Worm (Caenorhabditis elegans) whole organism, late embryonic: ENCODE measurements around the gene nspg-8.
A peak's percentile ranks its signal among the peaks of the same experiment; 100 is the strongest.

Experiments
- C08G9.2 ChIP-seq: sonication (generic microtip); optimal IDR thresholded peaks from 2 replicates; lab custom pipeline; 2016; ENCODE audit warnings: mild to moderate bottlenecking, missing genetic modification characterization, moderate library complexity, missing compliant biosample characterization
- C38D4.7 ChIP-seq: fragments of 200-800 bp; sonication (Bioruptor generic); optimal IDR thresholded peaks from 2 replicates; lab custom pipeline; 2018; ENCODE audit warnings: mild to moderate bottlenecking, missing genetic modification characterization, moderate library complexity, missing compliant biosample characterization
- K02D7.2 ChIP-seq: sonication (generic microtip); optimal IDR thresholded peaks from 2 replicates; lab custom pipeline; 2017; ENCODE audit warnings: mild to moderate bottlenecking, missing genetic modification characterization, missing compliant biosample characterization
- T23F11.4 ChIP-seq: fragments of 200-800 bp; sonication (Bioruptor generic); optimal IDR thresholded peaks from 2 replicates; lab custom pipeline; 2018; ENCODE audit warnings: mild to moderate bottlenecking, missing genetic modification characterization, missing compliant biosample characterization
- ahr-1 ChIP-seq: sonication (generic microtip); optimal IDR thresholded peaks from 2 replicates; lab custom pipeline; 2016; ENCODE audit warnings: missing genetic modification characterization, missing compliant biosample characterization
- ceh-18 ChIP-seq: sonication (generic microtip); optimal IDR thresholded peaks from 2 replicates; lab custom pipeline; 2016; ENCODE audit warnings: missing genetic modification characterization, missing compliant biosample characterization
- ceh-2 ChIP-seq: sonication (generic microtip); optimal IDR thresholded peaks from 2 replicates; lab custom pipeline; 2016; ENCODE audit warnings: missing genotype, missing genetic modification characterization, missing compliant biosample characterization
- ceh-31 ChIP-seq: sonication (generic microtip); optimal IDR thresholded peaks from 2 replicates; lab custom pipeline; 2016; ENCODE audit warnings: missing genetic modification characterization, missing compliant biosample characterization
- ceh-34 ChIP-seq: sonication (generic microtip); optimal IDR thresholded peaks from 2 replicates; lab custom pipeline; 2016; ENCODE audit warnings: mild to moderate bottlenecking, missing genetic modification characterization, missing compliant biosample characterization
- ceh-6 ChIP-seq: fragments of 200-800 bp; sonication (Bioruptor generic); optimal IDR thresholded peaks from 2 replicates; lab custom pipeline; 2018; ENCODE audit warnings: mild to moderate bottlenecking, missing genetic modification characterization, missing compliant biosample characterization
- ceh-9 ChIP-seq: sonication (generic microtip); optimal IDR thresholded peaks from 2 replicates; lab custom pipeline; 2016; ENCODE audit warnings: mild to moderate bottlenecking, missing genetic modification characterization, inconsistent platforms, missing compliant biosample characterization
- dve-1 ChIP-seq: sonication (generic microtip); optimal IDR thresholded peaks from 2 replicates; lab custom pipeline; 2017; ENCODE audit warnings: antibody characterized with exemption, mild to moderate bottlenecking, missing genetic modification characterization, missing compliant biosample characterization
- elt-2 ChIP-seq: sonication (generic microtip); optimal IDR thresholded peaks from 2 replicates; lab custom pipeline; 2016; ENCODE audit warnings: missing genetic modification reagents, missing genetic modification characterization, missing compliant biosample characterization
- ets-4 ChIP-seq: sonication (generic microtip); optimal IDR thresholded peaks from 2 replicates; lab custom pipeline; 2016; ENCODE audit warnings: missing genetic modification characterization, missing compliant biosample characterization
- fax-1 ChIP-seq: sonication (generic microtip); optimal IDR thresholded peaks from 2 replicates; lab custom pipeline; 2016; ENCODE audit warnings: missing genotype, missing genetic modification characterization, missing compliant biosample characterization
- fkh-10 ChIP-seq: fragments of 150-350 bp; optimal IDR thresholded peaks from 2 replicates; lab custom pipeline; 2014; ENCODE audit warnings: missing biosample characterization, missing genetic modification reagents, missing genetic modification characterization
- gmeb-2 ChIP-seq: sonication (generic microtip); optimal IDR thresholded peaks from 2 replicates; lab custom pipeline; 2016; ENCODE audit warnings: missing genetic modification characterization, inconsistent platforms, missing compliant biosample characterization
- hlh-13 ChIP-seq: fragments of 200-800 bp; sonication (Bioruptor generic); optimal IDR thresholded peaks from 2 replicates; lab custom pipeline; 2018; ENCODE audit warnings: mild to moderate bottlenecking, missing genetic modification characterization, missing compliant biosample characterization
- hlh-8 ChIP-seq: sonication (generic microtip); optimal IDR thresholded peaks from 2 replicates; lab custom pipeline; 2016; ENCODE audit warnings: missing genotype, missing genetic modification characterization, missing compliant biosample characterization
- madf-2 ChIP-seq: sonication (generic microtip); optimal IDR thresholded peaks from 2 replicates; lab custom pipeline; 2017; ENCODE audit warnings: missing genetic modification characterization, missing compliant biosample characterization
- nfya-1 ChIP-seq: sonication (generic microtip); optimal IDR thresholded peaks from 2 replicates; lab custom pipeline; 2017; ENCODE audit warnings: missing genetic modification characterization, mild to moderate bottlenecking, missing compliant biosample characterization, antibody characterized with exemption, moderate library complexity
- nhr-11 ChIP-seq: fragments of 150-350 bp; optimal IDR thresholded peaks from 2 replicates; lab custom pipeline; 2014; ENCODE audit warnings: missing biosample characterization, missing genetic modification characterization
- nhr-232 ChIP-seq: sonication (generic microtip); optimal IDR thresholded peaks from 2 replicates; lab custom pipeline; 2016; ENCODE audit warnings: missing genetic modification characterization, missing compliant biosample characterization
- pag-3 ChIP-seq: sonication (generic microtip); optimal IDR thresholded peaks from 2 replicates; lab custom pipeline; 2016; ENCODE audit warnings: missing compliant biosample characterization, missing genetic modification characterization, borderline replicate concordance
- pax-1 ChIP-seq: fragments of 150-350 bp; optimal IDR thresholded peaks from 2 replicates; lab custom pipeline; 2014; ENCODE audit warnings: missing biosample characterization, missing genetic modification characterization
- pha-4 ChIP-seq: fragments of 150-350 bp; optimal IDR thresholded peaks from 2 replicates; lab custom pipeline; 2018; ENCODE audit warnings: missing biosample characterization, missing genetic modification reagents, missing genetic modification characterization
- ref-2 ChIP-seq: sonication (generic microtip); optimal IDR thresholded peaks from 2 replicates; lab custom pipeline; 2016; ENCODE audit warnings: missing genetic modification characterization, missing compliant biosample characterization
- tbx-7 ChIP-seq: sonication (generic microtip); optimal IDR thresholded peaks from 2 replicates; lab custom pipeline; 2016; ENCODE audit warnings: missing genotype, missing genetic modification characterization, missing compliant biosample characterization
- unc-42 ChIP-seq: sonication (generic microtip); optimal IDR thresholded peaks from 2 replicates; lab custom pipeline; 2016; ENCODE audit warnings: missing genotype, missing genetic modification characterization, missing compliant biosample characterization
- ztf-16 ChIP-seq: sonication (generic microtip); optimal IDR thresholded peaks from 2 replicates; lab custom pipeline; 2017; ENCODE audit warnings: missing genetic modification characterization, missing compliant biosample characterization

nspg-8 gene

ce11 chrIII:1161946-1162345 lies 19.9 kb upstream of the nspg-8 start:
- TF ChIP-seq pax-1 (tag; lab: Kevin White, UChicago): no peak
- no peak for TF ChIP-seq ceh-34 (tag; lab: Kevin White, UChicago)

ce11 chrIII:1163203-1163602 lies 18.7 kb upstream of the nspg-8 start:
- no peak for TF ChIP-seq C08G9.2 (tag; lab: Kevin White, UChicago)

ce11 chrIII:1164668-1165067 lies 17.2 kb upstream of the nspg-8 start:
- TF ChIP-seq madf-2: no peak
- TF ChIP-seq, all 69 proteins: peak for 0

- TF ChIP-seq hlh-8 (tag; lab: Kevin White, UChicago) (no peak), madf-2 (no peak), nhr-11 (tag; lab: Kevin White, UChicago) (no peak), ceh-31 (tag; lab: Kevin White, UChicago) (no peak), gmeb-2 (tag; lab: Kevin White, UChicago) (no peak), ceh-2 (tag; lab: Kevin White, UChicago) (no peak), nhr-232 (tag; lab: Kevin White, UChicago) (no peak), ceh-6 (GFP tag; lab: Kevin White, UChicago) (no peak), fkh-10 (GFP tag; lab: Kevin White, UChicago) (no peak)
- TF ChIP-seq, all 69 proteins: peak for 0
Measured at ce11 chrIII:1166388-1166787, 15.5 kb upstream of the nspg-8 start.

- TF ChIP-seq dve-1 (tag; lab: Kevin White, UChicago) (peak; percentile 66), ahr-1 (tag; lab: Kevin White, UChicago) (no peak), pag-3 (no peak)
Measured at ce11 chrIII:1169622-1170021, 12.2 kb upstream of the nspg-8 start.

ce11 chrIII:1173331-1173730 lies 8.5 kb upstream of the nspg-8 start:
- TF ChIP-seq hlh-8 (tag; lab: Kevin White, UChicago) (no peak), fax-1 (no peak), unc-42 (no peak), nfya-1 (tag; lab: Kevin White, UChicago) (no peak), C38D4.7 (no peak), pha-4 (no peak), ceh-9 (tag; lab: Kevin White, UChicago) (no peak)
- TF ChIP-seq, all 69 proteins: peak for 0

ce11 chrIII:1176080-1176608 lies 5.7 kb upstream of the nspg-8 start, which contains the start of gene eak-3:
TSS of gene eak-3 (minus strand) at chrIII:1176558.
- no peak for TF ChIP-seq ref-2 (tag; lab: Kevin White, UChicago)
- no peak for TF ChIP-seq C38D4.7
- no peak for TF ChIP-seq T23F11.4 (GFP tag; lab: Kevin White, UChicago)
- no peak for TF ChIP-seq K02D7.2 (tag; lab: Kevin White, UChicago)

ce11 chrIII:1179006-1179405 lies 2.9 kb upstream of the nspg-8 start:
- TF ChIP-seq ceh-9 (tag; lab: Kevin White, UChicago) (no peak), elt-2 (tag; lab: Kevin White, UChicago) (no peak), ets-4 (tag; lab: Kevin White, UChicago) (no peak), ztf-16 (no peak), tbx-7 (no peak), ceh-18 (no peak), hlh-13 (GFP tag; lab: Kevin White, UChicago) (no peak), fax-1 (no peak)
